Worm (Caenorhabditis elegans) whole organism, L4/young adult: ENCODE data around the gene cpr-6.

Source experiments
- W03F9.2 ChIP-seq: fragments of 150-350 bp; optimal IDR thresholded peaks from 2 replicates; lab custom pipeline; 2014; ENCODE audit warnings: missing biosample characterization, missing genetic modification characterization
- dao-5 ChIP-seq: sonication (generic microtip); optimal IDR thresholded peaks from 2 replicates; lab custom pipeline; 2016; ENCODE audit warnings: missing genotype, missing genetic modification characterization, moderate library complexity, missing compliant biosample characterization
- him-1 ChIP-seq: sonication (generic microtip); optimal IDR thresholded peaks from 2 replicates; lab custom pipeline; 2016; ENCODE audit warnings: missing genotype, missing genetic modification reagents, missing genetic modification characterization, missing compliant biosample characterization

The cpr-6 gene

DNA sequence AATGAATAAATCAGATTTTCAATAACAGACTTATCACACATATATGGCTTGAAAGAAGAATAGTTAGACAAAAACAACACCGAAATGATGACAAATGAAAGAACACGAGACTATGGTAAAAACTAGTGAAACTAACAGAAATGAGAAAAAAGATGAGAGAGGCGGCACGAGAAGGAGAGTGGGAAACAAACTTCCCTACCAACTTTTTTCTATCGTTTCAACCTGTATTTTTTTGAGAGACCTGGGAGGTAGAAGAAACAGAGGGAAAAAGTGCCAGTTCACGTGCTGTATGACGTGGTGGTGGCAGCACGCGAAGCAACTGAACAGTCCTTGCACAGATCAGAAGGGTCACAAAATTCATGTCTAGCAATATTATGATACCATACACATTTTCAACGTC, 35.8 kb downstream of the cpr-6 start:
- no peak for TF ChIP-seq him-1

- TF ChIP-seq W03F9.2 (tag; lab: Kevin White, UChicago) (no peak), him-1 (no peak), dao-5 (no peak)
Measured at ce11 chrX:6644971-6645704, 38.1 kb downstream of the cpr-6 start, which contains the start of gene C56E10.3. Gene C56E10.3 (plus strand): TSS chrX:6645654.

ce11 chrX:6646387-6647061, 39.5 kb downstream of the cpr-6 start:
- no peak for TF ChIP-seq him-1
- TF ChIP-seq W03F9.2 (tag; lab: Kevin White, UChicago), result no peak

DNA sequence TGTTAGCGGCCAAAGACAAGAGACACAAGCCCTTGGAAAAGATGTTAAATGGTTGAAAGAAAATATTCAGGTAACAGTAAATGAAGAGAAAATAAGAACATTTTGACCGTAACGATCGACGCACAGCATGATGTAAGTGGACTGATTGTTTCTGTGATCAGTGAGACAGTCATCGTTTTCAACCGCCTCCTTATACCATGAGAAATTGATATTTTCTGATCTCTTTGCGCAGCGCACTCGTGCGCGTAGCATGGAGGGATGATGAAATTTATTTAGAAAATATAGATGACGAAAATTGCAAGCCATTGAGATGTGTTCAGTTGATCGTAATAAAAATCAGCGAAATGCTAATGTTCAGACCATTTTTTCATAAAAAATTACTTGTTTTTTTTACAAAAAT, 42.6 kb downstream of the cpr-6 start:
- TF ChIP-seq him-1, result no peak
- TF ChIP-seq dao-5, result no peak
- TF ChIP-seq W03F9.2 (tag; lab: Kevin White, UChicago), result no peak

DNA sequence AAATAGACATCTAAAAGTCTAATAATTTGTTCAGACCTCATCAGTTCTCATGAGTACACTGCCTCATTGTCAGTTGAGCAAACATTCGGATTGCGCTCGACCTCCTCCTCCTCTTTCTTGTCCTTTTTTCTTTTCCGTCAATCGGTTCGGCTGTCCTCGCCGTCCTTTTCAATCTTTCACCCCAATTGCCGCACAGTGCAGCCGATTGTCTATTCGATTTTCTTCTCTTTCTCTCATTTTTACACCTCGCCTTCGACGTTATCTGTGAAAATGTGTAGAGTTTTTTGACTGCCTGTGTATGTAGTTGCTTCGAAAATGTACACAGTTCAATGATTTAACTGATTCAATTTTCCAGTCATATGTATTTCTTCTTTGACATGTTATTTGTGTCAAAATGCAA, 46.2 kb downstream of the cpr-6 start:
- TF ChIP-seq dao-5 (no peak), W03F9.2 (tag; lab: Kevin White, UChicago) (no peak), him-1 (no peak)

DNA sequence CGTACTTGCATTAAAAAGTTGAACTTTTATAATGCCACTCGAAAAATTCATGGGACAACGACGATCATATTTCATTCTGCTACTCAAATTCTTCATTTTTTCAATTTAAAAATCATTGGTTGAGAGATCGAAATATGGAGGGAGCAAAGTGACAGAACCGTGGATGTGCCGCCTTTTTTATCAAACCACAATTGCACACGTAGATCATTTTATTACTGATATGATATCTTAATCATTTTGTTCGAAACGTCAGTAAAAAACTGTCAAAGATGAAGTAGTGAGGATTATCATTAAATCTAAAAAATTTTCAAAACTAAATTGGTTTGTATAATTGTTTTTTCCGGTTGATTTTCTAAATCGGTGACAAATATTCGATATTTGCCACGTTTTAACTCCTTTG, 47.1 kb downstream of the cpr-6 start:
- TF ChIP-seq dao-5, result no peak
- TF ChIP-seq W03F9.2 (tag; lab: Kevin White, UChicago), result no peak

- no peak for TF ChIP-seq W03F9.2 (tag; lab: Kevin White, UChicago)
- no peak for TF ChIP-seq dao-5
- no peak for TF ChIP-seq him-1
Measured at ce11 chrX:6655163-6655562, 48.2 kb downstream of the cpr-6 start, which contains the start of gene nhr-173. Gene nhr-173 (plus strand): TSS chrX:6655528.

- no peak for TF ChIP-seq dao-5
- no peak for TF ChIP-seq W03F9.2 (tag; lab: Kevin White, UChicago)
- no peak for TF ChIP-seq him-1
Measured at ce11 chrX:6656251-6656650, 49.2 kb downstream of the cpr-6 start.

- TF ChIP-seq him-1 (no peak), dao-5 (no peak), W03F9.2 (tag; lab: Kevin White, UChicago) (no peak)
Measured at ce11 chrX:6656770-6657169, 49.8 kb downstream of the cpr-6 start.
